Worm (Caenorhabditis elegans): ENCODE data around the gene egl-26.
A peak's percentile ranks its signal among the peaks of the same experiment; 100 is the strongest.

The egl-26 gene

ce11 chrII:37213-37612 is 32.2 kb upstream of the egl-26 start, which contains the start of gene F23F1.6:
F23F1.6 (minus strand) TSS chrII:37313.
- no peak for TF ChIP-seq vab-7 (GFP tag; IDR thresholded peaks at IDR 0.05)
- no peak for TF ChIP-seq ceh-44 (GFP tag; IDR thresholded peaks at IDR 0.05)
- no peak for TF ChIP-seq unc-62 (GFP tag; optimal IDR thresholded peaks at IDR 0.05 in 1 of 2)
- no peak for TF ChIP-seq unc-62 (tag; optimal IDR thresholded peaks at IDR 0.05)
- no peak for TF ChIP-seq tag-97 (GFP tag; IDR thresholded peaks at IDR 0.05)
- TF ChIP-seq zfp-3 (GFP tag; conservative IDR thresholded peaks at IDR 0.05): no peak
- no peak for TF ChIP-seq nhr-28 (tag; optimal IDR thresholded peaks at IDR 0.05)
- TF ChIP-seq madf-9 (GFP tag; conservative IDR thresholded peaks at IDR 0.05): no peak
- TF ChIP-seq dmd-8 (GFP tag; IDR thresholded peaks at IDR 0.05): no peak
- TF ChIP-seq lin-1 (GFP tag; IDR thresholded peaks at IDR 0.05): no peak
- TF ChIP-seq pha-4 (GFP tag; IDR thresholded peaks at IDR 0.05): no peak
- TF ChIP-seq pha-4 (tag; optimal IDR thresholded peaks at IDR 0.05): no peak
- TF ChIP-seq aly-2 (tag; optimal IDR thresholded peaks at IDR 0.05): no peak
- TF ChIP-seq madf-5 (GFP tag; IDR thresholded peaks at IDR 0.05): no peak
- no peak for TF ChIP-seq nhr-77 (tag; optimal IDR thresholded peaks at IDR 0.05)
- TF ChIP-seq ama-1 (optimal IDR thresholded peaks at IDR 0.05): no peak
- no peak for TF ChIP-seq zip-2 (tag; optimal IDR thresholded peaks at IDR 0.05)
- no peak for TF ChIP-seq F49E8.2 (tag; optimal IDR thresholded peaks at IDR 0.05; ENCODE audit: borderline replicate concordance)

- no peak for TF ChIP-seq madf-5 (GFP tag; IDR thresholded peaks at IDR 0.05)
- no peak for TF ChIP-seq nhr-77 (tag; optimal IDR thresholded peaks at IDR 0.05)
- TF ChIP-seq ztf-7 (tag; optimal IDR thresholded peaks at IDR 0.05): no peak
- no peak for TF ChIP-seq F44E2.7 (GFP tag; IDR thresholded peaks at IDR 0.05)
- no peak for TF ChIP-seq F26F4.8 (GFP tag; conservative IDR thresholded peaks at IDR 0.05)
- no peak for TF ChIP-seq sdz-12 (GFP tag; optimal IDR thresholded peaks at IDR 0.05)
- no peak for TF ChIP-seq dpl-1 (GFP tag; optimal IDR thresholded peaks at IDR 0.05)
These were observed 30.0 kb upstream of the egl-26 start, which contains the start of gene spp-24 for ce11 chrII:39437-39836. spp-24 (minus strand) TSS chrII:39537.

ce11 chrII:41914-42313 is 27.5 kb upstream of the egl-26 start, which contains the start of gene F23F1.10:
F23F1.10 (minus strand) TSS chrII:41982.
- TF ChIP-seq madf-9 (GFP tag; conservative IDR thresholded peaks at IDR 0.05) (no peak), lin-38 (GFP tag; IDR thresholded peaks at IDR 0.05) (peak; percentile 58), dmd-9 (GFP tag; IDR thresholded peaks at IDR 0.05) (no peak), T20F7.1 (GFP tag; optimal IDR thresholded peaks at IDR 0.05) (peak; percentile 14), lin-1 (GFP tag; IDR thresholded peaks at IDR 0.05) (no peak), nhr-102 (tag; optimal IDR thresholded peaks at IDR 0.05) (peak; percentile 13), nhr-48 (tag; optimal IDR thresholded peaks at IDR 0.05) (no peak), nhr-76 (tag; optimal IDR thresholded peaks at IDR 0.05) (no peak), pha-4 (GFP tag; IDR thresholded peaks at IDR 0.05) (peak; percentile 35; the same call in 1 of the 2 replicates), pha-4 (tag; optimal IDR thresholded peaks at IDR 0.05) (no peak), snpc-4 (tag; optimal IDR thresholded peaks at IDR 0.05) (no peak), mxl-3 (GFP tag; optimal IDR thresholded peaks at IDR 0.05) (no peak)

- TF ChIP-seq attf-4 (tag; optimal IDR thresholded peaks at IDR 0.05) (no peak), pqm-1 (tag; optimal IDR thresholded peaks at IDR 0.05) (no peak), tag-97 (GFP tag; IDR thresholded peaks at IDR 0.05) (no peak), lin-13 (GFP tag; optimal IDR thresholded peaks at IDR 0.05) (peak; percentile 63), egl-43 (GFP tag; IDR thresholded peaks at IDR 0.05) (no peak), nhr-48 (tag; optimal IDR thresholded peaks at IDR 0.05) (no peak), nhr-11 (tag; optimal IDR thresholded peaks at IDR 0.05) (no peak), mxl-2 (GFP tag; conservative IDR thresholded peaks at IDR 0.05) (no peak), jun-1 (tag; optimal IDR thresholded peaks at IDR 0.05) (no peak), ZK546.5 (tag; optimal IDR thresholded peaks at IDR 0.05) (no peak), cey-2 (tag; optimal IDR thresholded peaks at IDR 0.05; ENCODE audit: borderline replicate concordance, insufficient read depth) (no peak), lin-29 (GFP tag; IDR thresholded peaks at IDR 0.05) (no peak), dmd-6 (GFP tag; IDR thresholded peaks at IDR 0.05) (no peak), nhr-77 (tag; optimal IDR thresholded peaks at IDR 0.05) (no peak), Y105C5A.15 (GFP tag; IDR thresholded peaks at IDR 0.05) (no peak), ceh-82 (tag; optimal IDR thresholded peaks at IDR 0.05) (no peak), tra-1 (GFP tag; IDR thresholded peaks at IDR 0.05) (no peak), daf-16 (GFP tag; optimal IDR thresholded peaks at IDR 0.05) (no peak), daf-16 (tag; optimal IDR thresholded peaks at IDR 0.05) (peak; percentile 35), spr-1 (tag; optimal IDR thresholded peaks at IDR 0.05) (no peak), daf-12 (tag; optimal IDR thresholded peaks at IDR 0.05) (no peak)
These were observed 25.8 kb upstream of the egl-26 start, which contains the start of gene nfyc-1 for ce11 chrII:43640-44039. nfyc-1 (plus strand) TSS chrII:43907.
